Fruit fly (Drosophila melanogaster): ENCODE results near the gene GABA-B-R3.
A peak's percentile ranks its signal among the peaks of the same experiment; 100 is the strongest.

The GABA-B-R3 gene

dm6 chr2L:712281-712680 is 37.5 kb upstream of the GABA-B-R3 start:
- TF ChIP-seq CG9705 (GFP tag; optimal IDR thresholded peaks at IDR 0.05) = no peak
- TF ChIP-seq pan (optimal IDR thresholded peaks at IDR 0.05) = no peak

dm6 chr2L:713232-713631 is 36.5 kb upstream of the GABA-B-R3 start:
- TF ChIP-seq Rel (GFP tag; optimal IDR thresholded peaks at IDR 0.05) = no peak
- no peak for TF ChIP-seq Rel (tag; optimal IDR thresholded peaks at IDR 0.05)
- TF ChIP-seq HLH106 (tag; optimal IDR thresholded peaks at IDR 0.05) = no peak
- no peak for TF ChIP-seq Hr78 (GFP tag; optimal IDR thresholded peaks at IDR 0.05)
- TF ChIP-seq Jra (GFP tag; optimal IDR thresholded peaks at IDR 0.05) = no peak
- no peak for TF ChIP-seq sage (GFP tag; optimal IDR thresholded peaks at IDR 0.05)
- no peak for TF ChIP-seq Abd-B (GFP tag; optimal IDR thresholded peaks at IDR 0.05)
- TF ChIP-seq CG9705 (GFP tag; optimal IDR thresholded peaks at IDR 0.05) = no peak
- TF ChIP-seq ey (GFP tag; optimal IDR thresholded peaks at IDR 0.05) = no peak
- no peak for TF ChIP-seq br (GFP tag; optimal IDR thresholded peaks at IDR 0.05)
- no peak for TF ChIP-seq OdsH (GFP tag; optimal IDR thresholded peaks at IDR 0.05)
- TF ChIP-seq N (GFP tag; optimal IDR thresholded peaks at IDR 0.05) = no peak
- no peak for TF ChIP-seq Vsx2 (GFP tag; optimal IDR thresholded peaks at IDR 0.05; ENCODE audit: partially characterized antibody)
- no peak for TF ChIP-seq dmrt93B (GFP tag; optimal IDR thresholded peaks at IDR 0.05)

DNA sequence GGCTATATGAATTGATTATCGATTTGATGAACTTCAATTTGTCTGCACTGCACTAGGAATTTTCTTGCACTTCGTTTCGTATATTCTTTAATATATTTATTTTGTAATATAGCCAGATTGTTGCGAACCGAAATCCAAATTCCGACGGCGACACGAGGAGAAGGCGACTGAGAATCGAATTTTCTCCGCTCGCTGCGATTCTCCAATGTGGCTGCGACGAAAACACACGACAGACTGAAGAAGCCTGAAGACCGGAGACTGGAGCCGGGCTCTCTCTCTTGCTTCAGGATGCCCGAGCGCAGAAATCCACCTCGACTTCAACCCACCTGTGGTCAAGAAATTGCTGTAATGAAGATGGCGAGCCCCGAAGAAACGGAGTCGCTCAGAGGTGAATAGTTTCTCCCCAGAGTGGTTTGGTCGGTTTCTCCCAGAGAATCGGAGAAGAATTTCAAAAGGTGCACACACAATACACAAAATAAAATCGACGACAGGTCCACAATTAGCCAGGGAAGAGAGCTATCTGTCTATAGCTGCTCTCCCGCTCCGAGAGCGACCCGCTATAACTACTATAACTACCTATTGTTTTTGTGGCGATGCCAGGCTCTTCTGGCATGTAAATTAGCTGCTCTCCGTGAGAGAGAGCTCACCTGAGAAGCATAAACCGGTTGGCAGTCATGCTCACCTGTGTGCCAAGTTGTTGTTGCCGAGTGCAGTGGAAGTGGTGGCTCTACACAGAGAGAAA is 34.8 kb upstream of the GABA-B-R3 start, which contains the start of gene ds:
ds (minus strand) TSS at position 237 of the 742 bp plus-strand sequence.
- no peak for TF ChIP-seq CG32264 (GFP tag; optimal IDR thresholded peaks at IDR 0.05)
- peak; percentile 98 for TF ChIP-seq Vsx2 (GFP tag; optimal IDR thresholded peaks at IDR 0.05; ENCODE audit: partially characterized antibody)
- peak; percentile 29 for TF ChIP-seq Hr83 (GFP tag; optimal IDR thresholded peaks at IDR 0.05; ENCODE audit: poor library complexity, severe bottlenecking)
- peak; percentile 88 for TF ChIP-seq Dif (GFP tag; optimal IDR thresholded peaks at IDR 0.05; ENCODE audit: partially characterized antibody)
- no peak for TF ChIP-seq h (GFP tag; optimal IDR thresholded peaks at IDR 0.05)
- TF ChIP-seq dl (GFP tag; optimal IDR thresholded peaks at IDR 0.05; ENCODE audit: insufficient read depth in 1 of 2, partially characterized antibody in 2 of 2) = peak; percentile 60 to 79

dm6 chr2L:715489-715849 is 34.3 kb upstream of the GABA-B-R3 start:
- peak; percentile 79 for TF ChIP-seq CrebA (GFP tag; optimal IDR thresholded peaks at IDR 0.05; ENCODE audit: borderline replicate concordance)
- peak; percentile 98 for TF ChIP-seq h (GFP tag; optimal IDR thresholded peaks at IDR 0.05)
- peak; percentile 90 for TF ChIP-seq sage (GFP tag; optimal IDR thresholded peaks at IDR 0.05)
- no peak for TF ChIP-seq pan (optimal IDR thresholded peaks at IDR 0.05)
- TF ChIP-seq dl (GFP tag; optimal IDR thresholded peaks at IDR 0.05; ENCODE audit: insufficient read depth in 1 of 2, partially characterized antibody in 2 of 2) = no peak
- TF ChIP-seq CG32264 (GFP tag; optimal IDR thresholded peaks at IDR 0.05) = peak; percentile 93
- peak; percentile 98 for TF ChIP-seq br (GFP tag; optimal IDR thresholded peaks at IDR 0.05)
- peak; percentile 98 for TF ChIP-seq ey (GFP tag; optimal IDR thresholded peaks at IDR 0.05)
- peak; percentile 85 for TF ChIP-seq tai (GFP tag; optimal IDR thresholded peaks at IDR 0.05)
- TF ChIP-seq Vsx2 (GFP tag; optimal IDR thresholded peaks at IDR 0.05; ENCODE audit: partially characterized antibody) = peak; percentile 96
- no peak for TF ChIP-seq Myc (optimal IDR thresholded peaks at IDR 0.05)
- TF ChIP-seq GATAd (GFP tag; optimal IDR thresholded peaks at IDR 0.05) = no peak
- peak; percentile 90 for TF ChIP-seq brk (GFP tag; optimal IDR thresholded peaks at IDR 0.05)
- TF ChIP-seq dsf (GFP tag; optimal IDR thresholded peaks at IDR 0.05; ENCODE audit: borderline replicate concordance) = peak; percentile 75
- peak; percentile 96 for TF ChIP-seq psq (GFP tag; optimal IDR thresholded peaks at IDR 0.05)
- TF ChIP-seq usp (GFP tag; optimal IDR thresholded peaks at IDR 0.05) = no peak
- TF ChIP-seq Mio (GFP tag; optimal IDR thresholded peaks at IDR 0.05) = peak; percentile 83
- TF ChIP-seq Sp1 (GFP tag; optimal IDR thresholded peaks at IDR 0.05) = peak; percentile 96
- peak; percentile 22 for TF ChIP-seq Hr83 (GFP tag; optimal IDR thresholded peaks at IDR 0.05; ENCODE audit: poor library complexity, severe bottlenecking)
- peak; percentile 97 for TF ChIP-seq fru (GFP tag; optimal IDR thresholded peaks at IDR 0.05)
- TF ChIP-seq Abd-B (GFP tag; optimal IDR thresholded peaks at IDR 0.05) = no peak
- TF ChIP-seq Hnf4 (GFP tag; optimal IDR thresholded peaks at IDR 0.05) = peak; percentile 95
- peak; percentile 99 for TF ChIP-seq woc (GFP tag; optimal IDR thresholded peaks at IDR 0.05)
- TF ChIP-seq Jra (GFP tag; optimal IDR thresholded peaks at IDR 0.05) = peak; percentile 83
- TF ChIP-seq Rel (GFP tag; optimal IDR thresholded peaks at IDR 0.05) = peak; percentile 78
- TF ChIP-seq Rel (tag; optimal IDR thresholded peaks at IDR 0.05) = peak; percentile 65
- TF ChIP-seq CG9705 (GFP tag; optimal IDR thresholded peaks at IDR 0.05) = peak; percentile 77
- peak; percentile 98 for TF ChIP-seq OdsH (GFP tag; optimal IDR thresholded peaks at IDR 0.05)
- TF ChIP-seq lola (GFP tag; optimal IDR thresholded peaks at IDR 0.05) = no peak
- peak; percentile 74 to 97 for TF ChIP-seq foxo (GFP tag; optimal IDR thresholded peaks at IDR 0.05)
- peak; percentile 97 for TF ChIP-seq rgr (GFP tag; optimal IDR thresholded peaks at IDR 0.05)
- TF ChIP-seq jim (GFP tag; optimal IDR thresholded peaks at IDR 0.05) = no peak
- no peak for TF ChIP-seq N (GFP tag; optimal IDR thresholded peaks at IDR 0.05)
- TF ChIP-seq Dif (GFP tag; optimal IDR thresholded peaks at IDR 0.05; ENCODE audit: partially characterized antibody) = no peak
- peak; percentile 72 for TF ChIP-seq sv (GFP tag; optimal IDR thresholded peaks at IDR 0.05)
- TF ChIP-seq Dfd (GFP tag; optimal IDR thresholded peaks at IDR 0.05) = no peak
- no peak for TF ChIP-seq Hr78 (GFP tag; optimal IDR thresholded peaks at IDR 0.05)
- peak; percentile 95 for TF ChIP-seq HLH106 (tag; optimal IDR thresholded peaks at IDR 0.05)
- peak; percentile 95 for TF ChIP-seq dmrt93B (GFP tag; optimal IDR thresholded peaks at IDR 0.05)
